Fruit fly (Drosophila melanogaster) whole organism, embryonic: ENCODE measurements around the gene HDAC3.
A peak's percentile ranks its signal among the peaks of the same experiment; 100 is the strongest.

Experiments
- ATbp ChIP-seq: fragments of 200-800 bp; sonication (Bioruptor generic); optimal IDR thresholded peaks from 2 replicates; lab custom pipeline; 2017; ENCODE audit warnings: missing biosample characterization, mild to moderate bottlenecking, missing genetic modification characterization, missing genetic modification reagents
- C15 ChIP-seq: fragments of 200-800 bp; sonication (Bioruptor generic); IDR thresholded peaks from 3 replicates; pipeline ENCODE4 v1.3.6; 2022; ENCODE audit warnings: missing biosample characterization, missing genetic modification characterization
- CG10321 ChIP-seq: fragments of 200-800 bp; sonication (Bioruptor generic); IDR thresholded peaks from 2 replicates; pipeline ENCODE4 v1.3.6; 2022; ENCODE audit warnings: missing biosample characterization, missing genetic modification characterization
- CG12104 ChIP-seq: fragments of 200-800 bp; sonication (Bioruptor generic); optimal IDR thresholded peaks from 3 replicates; lab custom pipeline; 2016; ENCODE audit warnings: missing biosample characterization, missing genetic modification characterization
- CG12236 ChIP-seq: fragments of 200-800 bp; sonication (Bioruptor generic); optimal IDR thresholded peaks from 2 replicates; lab custom pipeline; 2016; ENCODE audit warnings: missing biosample characterization, missing genetic modification characterization
- CG13296 ChIP-seq: fragments of 200-800 bp; sonication (Bioruptor generic); optimal IDR thresholded peaks from 3 replicates; lab custom pipeline; 2018; ENCODE audit warnings: missing biosample characterization, mild to moderate bottlenecking, missing genetic modification characterization
- CG13424 ChIP-seq: fragments of 200-800 bp; sonication (Bioruptor generic); optimal IDR thresholded peaks from 2 replicates; lab custom pipeline; 2019; ENCODE audit warnings: missing biosample characterization, mild to moderate bottlenecking, missing genetic modification characterization, moderate library complexity
- CG14014 ChIP-seq: fragments of 200-800 bp; sonication (Bioruptor generic); IDR thresholded peaks from 2 replicates; pipeline ENCODE4 v1.3.6; 2022; ENCODE audit warnings: missing biosample characterization, missing genetic modification characterization
- CG14710 ChIP-seq: fragments of 200-800 bp; sonication (Bioruptor generic); optimal IDR thresholded peaks from 3 replicates; lab custom pipeline; 2019; ENCODE audit warnings: missing biosample characterization, mild to moderate bottlenecking, missing genetic modification characterization, moderate library complexity
- CG14860 ChIP-seq: fragments of 200-800 bp; sonication (Bioruptor generic); IDR thresholded peaks from 3 replicates; pipeline ENCODE4 v1.3.6; 2022; ENCODE audit warnings: missing biosample characterization, missing genetic modification characterization; ENCODE audit not compliant: partially characterized antibody
- CG15514 ChIP-seq: fragments of 200-800 bp; sonication (Bioruptor generic); optimal IDR thresholded peaks from 3 replicates; lab custom pipeline; 2017; ENCODE audit warnings: missing biosample characterization, missing genetic modification characterization, mild to moderate bottlenecking, moderate library complexity, missing genetic modification reagents
- CG15601 ChIP-seq: fragments of 200-800 bp; sonication (Bioruptor generic); optimal IDR thresholded peaks from 3 replicates; lab custom pipeline; 2019; ENCODE audit warnings: missing biosample characterization, mild to moderate bottlenecking, missing genetic modification characterization, moderate library complexity
- CG31365 ChIP-seq: fragments of 200-800 bp; sonication (Bioruptor generic); optimal IDR thresholded peaks from 2 replicates; lab custom pipeline; 2018; ENCODE audit warnings: missing biosample characterization, mild to moderate bottlenecking, missing genetic modification characterization
- CG31388 ChIP-seq: fragments of 200-800 bp; sonication (Bioruptor generic); optimal IDR thresholded peaks from 2 replicates; lab custom pipeline; 2016; ENCODE audit warnings: missing biosample characterization, missing genetic modification characterization
- CG33213 ChIP-seq: fragments of 200-800 bp; sonication (Bioruptor generic); optimal IDR thresholded peaks from 3 replicates; lab custom pipeline; 2016; ENCODE audit warnings: missing biosample characterization, missing genetic modification characterization
- CG34224 ChIP-seq: fragments of 200-800 bp; sonication (Bioruptor generic); IDR thresholded peaks from 3 replicates; pipeline ENCODE4 v1.3.6; 2022; ENCODE audit warnings: missing biosample characterization, missing genetic modification characterization; ENCODE audit not compliant: partially characterized antibody
- CG4707 ChIP-seq: fragments of 200-800 bp; sonication (Bioruptor generic); optimal IDR thresholded peaks from 2 replicates; lab custom pipeline; 2018; ENCODE audit warnings: missing biosample characterization, mild to moderate bottlenecking, missing genetic modification characterization, moderate library complexity
- CG6791 ChIP-seq: fragments of 200-800 bp; sonication (Bioruptor generic); IDR thresholded peaks from 3 replicates; pipeline ENCODE4 v1.3.6; 2022; ENCODE audit warnings: missing biosample characterization, missing genetic modification characterization; ENCODE audit not compliant: partially characterized antibody
- CG6813 ChIP-seq: fragments of 200-800 bp; sonication (Bioruptor generic); optimal IDR thresholded peaks from 2 replicates; lab custom pipeline; 2017; ENCODE audit warnings: missing biosample characterization, missing genetic modification characterization, mild to moderate bottlenecking, moderate library complexity, missing genetic modification reagents
- CG7839 ChIP-seq: fragments of 200-800 bp; sonication (Bioruptor generic); optimal IDR thresholded peaks from 3 replicates; lab custom pipeline; 2018; ENCODE audit warnings: missing biosample characterization, mild to moderate bottlenecking, missing genetic modification characterization, moderate library complexity
- CG7987 ChIP-seq: fragments of 200-800 bp; sonication (Bioruptor generic); optimal IDR thresholded peaks from 2 replicates; lab custom pipeline; 2018; ENCODE audit warnings: missing biosample characterization, mild to moderate bottlenecking, missing genetic modification characterization, moderate library complexity
- CG8388 ChIP-seq: fragments of 200-800 bp; sonication (Bioruptor generic); optimal IDR thresholded peaks from 2 replicates; lab custom pipeline; 2019; ENCODE audit warnings: missing biosample characterization, mild to moderate bottlenecking, missing genetic modification characterization, moderate library complexity
- CG8765 ChIP-seq: fragments of 200-800 bp; sonication (Bioruptor generic); IDR thresholded peaks from 2 replicates; pipeline ENCODE4 v1.3.6; 2022; ENCODE audit warnings: missing biosample characterization, missing genetic modification characterization
- D19B ChIP-seq: fragments of 200-800 bp; sonication (Bioruptor generic); optimal IDR thresholded peaks from 2 replicates; lab custom pipeline; 2017; ENCODE audit warnings: missing biosample characterization, mild to moderate bottlenecking, missing genetic modification characterization
- E2f1 ChIP-seq: fragments of 200-800 bp; sonication (Bioruptor generic); IDR thresholded peaks from 2 replicates; pipeline ENCODE4 v1.3.6; 2022; ENCODE audit warnings: missing biosample characterization, missing genetic modification characterization
- H2.0 ChIP-seq: fragments of 200-800 bp; sonication (Bioruptor generic); IDR thresholded peaks from 2 replicates; pipeline ENCODE4 v1.3.6; 2022; ENCODE audit warnings: missing biosample characterization, missing genetic modification characterization
- MTF-1 ChIP-seq: fragments of 200-800 bp; sonication (Bioruptor generic); optimal IDR thresholded peaks from 2 replicates; lab custom pipeline; 2018; ENCODE audit warnings: missing biosample characterization, mild to moderate bottlenecking, missing genetic modification characterization, borderline replicate concordance
- Rfx ChIP-seq: fragments of 200-800 bp; sonication (Bioruptor generic); IDR thresholded peaks from 2 replicates; pipeline ENCODE4 v1.3.6; 2022; ENCODE audit warnings: missing biosample characterization, missing genetic modification characterization
- Sry-δ ChIP-seq: fragments of 200-800 bp; sonication (Bioruptor generic); optimal IDR thresholded peaks from 2 replicates; lab custom pipeline; 2016; ENCODE audit warnings: missing biosample characterization, missing genetic modification characterization
- Trl ChIP-seq, 3 experiments: fragments of >200 bp in 2 of 3; fragments of 200-800 bp in 1 of 3; sonication (Bioruptor generic) in 1 of 3; optimal IDR thresholded peaks; 2 replicates in 1 of 3; 3 replicates in 2 of 3; lab custom pipeline; 2016 to 2017; ENCODE audit warnings: missing biosample characterization in 1 of 3, missing genetic modification characterization in 1 of 3
- Xrp1 ChIP-seq: fragments of 200-800 bp; sonication (Bioruptor generic); IDR thresholded peaks from 2 replicates; pipeline ENCODE4 v1.3.6; 2022; ENCODE audit warnings: missing biosample characterization, missing genetic modification characterization
- abd-A ChIP-seq: fragments of 200-800 bp; sonication (Bioruptor generic); optimal IDR thresholded peaks from 3 replicates; lab custom pipeline; 2019; ENCODE audit warnings: missing biosample characterization, mild to moderate bottlenecking, missing genetic modification characterization, moderate library complexity
- ac ChIP-seq: fragments of 200-800 bp; sonication (Bioruptor generic); optimal IDR thresholded peaks from 3 replicates; lab custom pipeline; 2017; ENCODE audit warnings: missing biosample characterization, mild to moderate bottlenecking, missing genetic modification characterization
- cad ChIP-seq: fragments of >200 bp; optimal IDR thresholded peaks from 2 replicates; lab custom pipeline; 2017; ENCODE audit warnings: missing biosample characterization, missing genetic modification characterization
- emc ChIP-seq: fragments of 200-800 bp; sonication (Bioruptor generic); optimal IDR thresholded peaks from 2 replicates; lab custom pipeline; 2016; ENCODE audit warnings: missing biosample characterization, missing genetic modification characterization
- esg ChIP-seq: fragments of 200-800 bp; sonication (Bioruptor generic); conservative IDR thresholded peaks from 2 replicates; pipeline ENCODE4 v1.3.6; 2022; ENCODE audit warnings: missing biosample characterization, missing genetic modification characterization
- gcm2 ChIP-seq: fragments of 200-800 bp; sonication (Bioruptor generic); optimal IDR thresholded peaks from 2 replicates; lab custom pipeline; 2016; ENCODE audit warnings: missing biosample characterization, missing genetic modification characterization
- her ChIP-seq: fragments of 200-800 bp; sonication (Bioruptor generic); optimal IDR thresholded peaks from 2 replicates; lab custom pipeline; 2016; ENCODE audit warnings: missing biosample characterization, missing genetic modification characterization
- kni ChIP-seq: fragments of 200-800 bp; sonication (Bioruptor generic); optimal IDR thresholded peaks from 3 replicates; lab custom pipeline; 2017; ENCODE audit warnings: mild to moderate bottlenecking, missing biosample characterization, missing genetic modification reagents, missing genetic modification characterization
- lab ChIP-seq: fragments of 200-800 bp; sonication (Bioruptor generic); optimal IDR thresholded peaks from 3 replicates; lab custom pipeline; 2017; ENCODE audit warnings: missing biosample characterization, missing genetic modification characterization, mild to moderate bottlenecking, moderate library complexity, missing genetic modification reagents
- lov ChIP-seq, 2 experiments: fragments of 200-800 bp in 1 of 2; fragments of >200 bp in 1 of 2; sonication (Bioruptor generic) in 1 of 2; IDR thresholded peaks in 1 of 2; optimal IDR thresholded peaks in 1 of 2; 2 replicates in 1 of 2; 3 replicates in 1 of 2; pipeline versions ENCODE4 v1.3.6 to Lab custom; 2017 to 2022; ENCODE audit warnings: missing biosample characterization in 1 of 2, missing genetic modification characterization in 1 of 2
- maf-S ChIP-seq: fragments of 200-800 bp; sonication (Bioruptor generic); optimal IDR thresholded peaks from 2 replicates; lab custom pipeline; 2016; ENCODE audit warnings: missing biosample characterization, missing genetic modification characterization
- p53 ChIP-seq: fragments of 200-800 bp; sonication (Bioruptor generic); optimal IDR thresholded peaks from 2 replicates; lab custom pipeline; 2016; ENCODE audit warnings: missing biosample characterization, missing genetic modification characterization
- pb ChIP-seq: fragments of 200-800 bp; sonication (Bioruptor generic); optimal IDR thresholded peaks from 3 replicates; lab custom pipeline; 2016; ENCODE audit warnings: missing biosample characterization, missing genetic modification characterization
- rib ChIP-seq: fragments of 200-800 bp; sonication (Bioruptor generic); IDR thresholded peaks from 2 replicates; pipeline ENCODE4 v1.3.6; 2022; ENCODE audit warnings: missing biosample characterization, missing genetic modification characterization
- row ChIP-seq: fragments of 200-800 bp; sonication (Bioruptor generic); IDR thresholded peaks from 3 replicates; pipeline ENCODE4 v1.3.6; 2022; ENCODE audit warnings: missing biosample characterization, missing genetic modification characterization
- sim ChIP-seq: fragments of 200-800 bp; sonication (Bioruptor generic); IDR thresholded peaks from 2 replicates; pipeline ENCODE4 v1.3.6; 2022; ENCODE audit warnings: missing biosample characterization, missing genetic modification characterization
- slbo ChIP-seq: fragments of 200-800 bp; sonication (Bioruptor generic); IDR thresholded peaks from 2 replicates; pipeline ENCODE4 v1.3.6; 2022; ENCODE audit warnings: missing biosample characterization, missing genetic modification characterization
- sob ChIP-seq: fragments of 200-800 bp; sonication (Bioruptor generic); IDR thresholded peaks from 2 replicates; pipeline ENCODE4 v1.3.6; 2022; ENCODE audit warnings: missing biosample characterization, missing genetic modification characterization
- toy ChIP-seq: fragments of 200-800 bp; sonication (Bioruptor generic); IDR thresholded peaks from 2 replicates; pipeline ENCODE4 v1.3.6; 2022; ENCODE audit warnings: missing biosample characterization, missing genetic modification characterization

HDAC3 gene

dm6 chr3R:5485295-5485718, 10.9 kb upstream of the HDAC3 start, which contains the start of gene CG31550 (continued):
- TF ChIP-seq CG10321 (no peak), Xrp1 (GFP tag; lab: Robert Waterston, UW) (peak; percentile 84), CG14860 (GFP tag; lab: Robert Waterston, UW) (no peak), her (no peak), CG33213 (GFP tag; lab: Kevin White, UChicago) (no peak), Trl (optimal IDR thresholded peaks at IDR 0.05; lab: Kevin White, UChicago) (no peak), Trl (GFP tag; optimal IDR thresholded peaks at IDR 0.05; lab: Kevin White, UChicago) (peak; percentile 23), CG8765 (GFP tag; lab: Robert Waterston, UW) (no peak), CG14014 (GFP tag; lab: Robert Waterston, UW) (peak; percentile 77), CG31388 (GFP tag; lab: Kevin White, UChicago) (peak; percentile 52), rib (GFP tag; lab: Robert Waterston, UW) (no peak), CG12104 (peak; percentile 62), CG13296 (GFP tag; lab: Kevin White, UChicago) (peak; percentile 67), sim (GFP tag; lab: Robert Waterston, UW) (no peak), CG34224 (GFP tag; lab: Robert Waterston, UW) (no peak), CG15514 (GFP tag; lab: Kevin White, UChicago) (peak; percentile 44), pb (GFP tag; lab: Kevin White, UChicago) (no peak), H2.0 (GFP tag; lab: Robert Waterston, UW) (peak; percentile 74), Rfx (GFP tag; lab: Robert Waterston, UW) (peak; percentile 86), CG15601 (no peak), CG4707 (GFP tag; lab: Kevin White, UChicago) (no peak), E2f1 (GFP tag; lab: Robert Waterston, UW) (peak; percentile 62; the same call in 1 of the 2 replicates), lov (optimal IDR thresholded peaks at IDR 0.05; lab: Kevin White, UChicago) (no peak), lov (GFP tag; IDR thresholded peaks at IDR 0.05; lab: Robert Waterston, UW) (0 out of 3 replicates have a peak, but pooled peaks have one; percentile 20), CG6791 (no peak), MTF-1 (GFP tag; lab: Kevin White, UChicago) (no peak), lab (GFP tag; lab: Kevin White, UChicago) (no peak), emc (peak; percentile 1), p53 (GFP tag; lab: Kevin White, UChicago) (no peak), CG7839 (tag; lab: Kevin White, UChicago) (peak; percentile 79), sob (peak; percentile 84), CG14710 (tag; lab: Kevin White, UChicago) (peak; percentile 74), D19B (GFP tag; lab: Kevin White, UChicago) (peak; percentile 45), esg (GFP tag; lab: Robert Waterston, UW) (peak; percentile 75), CG8388 (peak; percentile 62), CG31365 (tag; lab: Kevin White, UChicago) (no peak), abd-A (tag; lab: Kevin White, UChicago) (no peak), CG13424 (peak; percentile 77), CG6813 (no peak), maf-S (GFP tag; lab: Kevin White, UChicago) (peak; percentile 21), gcm2 (GFP tag; lab: Kevin White, UChicago) (no peak), C15 (no peak), Sry-δ (GFP tag; lab: Kevin White, UChicago) (no peak), CG7987 (GFP tag; lab: Kevin White, UChicago) (peak; percentile 25), CG12236 (GFP tag; lab: Kevin White, UChicago) (no peak), toy (GFP tag; lab: Robert Waterston, UW) (peak; percentile 44; the same call in 1 of the 2 replicates), ac (GFP tag; lab: Kevin White, UChicago) (no peak), row (GFP tag; lab: Robert Waterston, UW) (peak; percentile 88), slbo (GFP tag; lab: Robert Waterston, UW) (peak; percentile 91), ATbp (GFP tag; lab: Kevin White, UChicago) (no peak), kni (no peak), cad (GFP tag; lab: Kevin White, UChicago) (no peak)
